Worm (Caenorhabditis elegans): ENCODE data around the gene F33G12.7.

Gene F33G12.7

ce11 chrII:5019389-5020108, 20.9 kb downstream of the F33G12.7 start (continued):
- TF ChIP-seq unc-55 (GFP tag; optimal IDR thresholded peaks at IDR 0.05) (no peak), gmeb-1 (tag; optimal IDR thresholded peaks at IDR 0.05) (peak; percentile 9), lin-39 (tag; optimal IDR thresholded peaks at IDR 0.05) (no peak), elt-1 (tag; optimal IDR thresholded peaks at IDR 0.05) (no peak), nhr-129 (tag; optimal IDR thresholded peaks at IDR 0.05) (peak; percentile 34), lsy-2 (tag; optimal IDR thresholded peaks at IDR 0.05) (peak in 1 of 2 experiments; percentile 43), ama-1 (optimal IDR thresholded peaks at IDR 0.05) (no peak), F13H6.1 (tag; optimal IDR thresholded peaks at IDR 0.05) (no peak), ceh-16 (tag; optimal IDR thresholded peaks at IDR 0.05) (no peak), nhr-11 (tag; optimal IDR thresholded peaks at IDR 0.05) (no peak), skn-1 (tag; optimal IDR thresholded peaks at IDR 0.05) (no peak), blmp-1 (tag; optimal IDR thresholded peaks at IDR 0.05; ENCODE audit: insufficient read depth) (peak; percentile 53), crh-2 (tag; optimal IDR thresholded peaks at IDR 0.05) (peak; percentile 68), lin-11 (tag; optimal IDR thresholded peaks at IDR 0.05) (no peak), nhr-6 (tag; optimal IDR thresholded peaks at IDR 0.05) (no peak), mdl-1 (tag; optimal IDR thresholded peaks at IDR 0.05) (no peak), ztf-11 (tag; optimal IDR thresholded peaks at IDR 0.05) (no peak), Y55F3AM.14 (GFP tag; optimal IDR thresholded peaks at IDR 0.05) (no peak), mab-5 (tag; optimal IDR thresholded peaks at IDR 0.05) (no peak), egl-27 (tag; optimal IDR thresholded peaks at IDR 0.05) (no peak), R02D3.7 (tag; optimal IDR thresholded peaks at IDR 0.05) (no peak), lin-13 (GFP tag; optimal IDR thresholded peaks at IDR 0.05) (no peak), fos-1 (tag; optimal IDR thresholded peaks at IDR 0.05) (peak; percentile 79), nhr-237 (tag; optimal IDR thresholded peaks at IDR 0.05) (no peak)

ce11 chrII:5018578-5018977, 21.9 kb downstream of the F33G12.7 start:
- TF ChIP-seq nhr-23 (tag; optimal IDR thresholded peaks at IDR 0.05) (no peak), crh-2 (tag; optimal IDR thresholded peaks at IDR 0.05) (no peak), C34F6.9 (tag; optimal IDR thresholded peaks at IDR 0.05) (no peak), R02D3.7 (tag; optimal IDR thresholded peaks at IDR 0.05) (no peak), mbf-1 (tag; optimal IDR thresholded peaks at IDR 0.05) (no peak), unc-39 (tag; optimal IDR thresholded peaks at IDR 0.05) (no peak), elt-1 (tag; optimal IDR thresholded peaks at IDR 0.05) (no peak), snpc-4 (tag; optimal IDR thresholded peaks at IDR 0.05) (no peak), dmd-4 (tag; optimal IDR thresholded peaks at IDR 0.05) (no peak), sma-3 (GFP tag; optimal IDR thresholded peaks at IDR 0.05) (no peak)

DNA sequence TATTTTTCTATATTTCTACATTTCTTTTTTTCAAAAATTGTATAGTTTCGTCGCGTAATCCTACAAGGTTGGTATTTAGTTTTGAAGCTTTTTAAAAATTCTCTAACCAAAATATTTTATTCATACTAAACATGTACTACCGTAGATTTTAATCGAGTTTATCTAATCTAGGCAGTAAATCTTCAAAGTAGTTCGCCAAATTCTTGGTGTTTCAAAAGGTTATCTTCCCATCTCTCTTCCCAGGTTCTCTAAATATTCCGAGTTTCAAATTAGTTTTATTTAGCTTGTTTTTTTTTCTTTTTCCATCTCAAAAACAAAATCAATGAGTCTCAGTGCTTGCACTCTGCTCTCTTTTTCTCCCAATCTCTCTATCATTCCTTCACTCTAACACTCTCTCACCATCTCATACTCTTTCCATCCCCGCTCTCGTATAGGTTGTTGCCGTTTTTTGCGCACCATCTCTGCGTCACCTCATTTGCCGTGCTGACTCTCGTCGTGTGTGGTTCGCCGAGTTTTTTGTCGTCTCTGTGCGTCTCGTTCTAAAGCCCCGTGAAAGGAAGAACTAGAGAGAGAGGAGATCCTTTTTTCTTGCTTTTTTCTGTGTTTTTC, 23.4 kb downstream of the F33G12.7 start:
- TF ChIP-seq ztf-1 (GFP tag; conservative IDR thresholded peaks at IDR 0.05) (no peak), unc-55 (GFP tag; optimal IDR thresholded peaks at IDR 0.05) (peak; percentile 72), ZK546.5 (tag; optimal IDR thresholded peaks at IDR 0.05) (no peak), nhr-129 (tag; optimal IDR thresholded peaks at IDR 0.05) (peak; percentile 82), egl-27 (tag; optimal IDR thresholded peaks at IDR 0.05) (peak; percentile 74), crh-2 (tag; optimal IDR thresholded peaks at IDR 0.05) (peak; percentile 66), R02D3.7 (tag; optimal IDR thresholded peaks at IDR 0.05) (no peak), nhr-25 (tag; optimal IDR thresholded peaks at IDR 0.05) (peak; percentile 58), gmeb-1 (tag; optimal IDR thresholded peaks at IDR 0.05) (peak; percentile 14), zag-1 (tag; optimal IDR thresholded peaks at IDR 0.05) (peak; percentile 57), sem-4 (tag; optimal IDR thresholded peaks at IDR 0.05) (peak; percentile 59), ztf-4 (tag; optimal IDR thresholded peaks at IDR 0.05) (no peak), fos-1 (tag; optimal IDR thresholded peaks at IDR 0.05) (peak; percentile 81), sma-9 (GFP tag; optimal IDR thresholded peaks at IDR 0.05) (peak; percentile 36), sma-9 (tag; optimal IDR thresholded peaks at IDR 0.05) (no peak), Y55F3AM.14 (GFP tag; optimal IDR thresholded peaks at IDR 0.05) (peak; percentile 80), sma-3 (GFP tag; optimal IDR thresholded peaks at IDR 0.05) (peak; percentile 18), lsy-2 (tag; optimal IDR thresholded peaks at IDR 0.05) (peak; percentile 21 to 76), nhr-12 (tag; optimal IDR thresholded peaks at IDR 0.05) (no peak), ama-1 (optimal IDR thresholded peaks at IDR 0.05) (peak; percentile 1), snpc-4 (tag; optimal IDR thresholded peaks at IDR 0.05) (peak; percentile 51), nhr-6 (tag; optimal IDR thresholded peaks at IDR 0.05) (no peak), ceh-16 (tag; optimal IDR thresholded peaks at IDR 0.05) (peak; percentile 69), skn-1 (tag; optimal IDR thresholded peaks at IDR 0.05) (no peak), mab-5 (tag; optimal IDR thresholded peaks at IDR 0.05) (peak; percentile 56), elt-3 (tag; optimal IDR thresholded peaks at IDR 0.05) (no peak), C34F6.9 (tag; optimal IDR thresholded peaks at IDR 0.05) (peak; percentile 91), mdl-1 (tag; optimal IDR thresholded peaks at IDR 0.05) (peak in 1 of 2 experiments; percentile 26), nhr-21 (tag; optimal IDR thresholded peaks at IDR 0.05) (peak; percentile 31), alr-1 (tag; optimal IDR thresholded peaks at IDR 0.05) (no peak), F13H6.1 (tag; optimal IDR thresholded peaks at IDR 0.05) (peak; percentile 68), lin-13 (GFP tag; optimal IDR thresholded peaks at IDR 0.05) (peak; percentile 32)

Data from whole organism, L2 larva.